Fruit fly (Drosophila melanogaster) whole organism: Measurements from ENCODE around the gene bond.

Experiments
- CG8478 ChIP-seq: fragments of >200 bp; optimal IDR thresholded peaks from 2 replicates; lab custom pipeline; 2018; ENCODE audit warnings: inconsistent platforms
- Dll ChIP-seq: fragments of >200 bp; optimal IDR thresholded peaks from 2 replicates; lab custom pipeline; 2017
- EcR ChIP-seq, 2 experiments: fragments of >200 bp; optimal IDR thresholded peaks; 2 replicates each; lab custom pipeline; 2017; ENCODE audit warnings: missing biosample characterization in 2 of 2, missing genetic modification characterization in 2 of 2, missing genetic modification reagents in 2 of 2
- pan ChIP-seq: fragments of >200 bp; optimal IDR thresholded peaks from 2 replicates; lab custom pipeline; 2017
- psq ChIP-seq: fragments of >200 bp; optimal IDR thresholded peaks from 2 replicates; lab custom pipeline; 2017
- usp ChIP-seq: fragments of >200 bp; optimal IDR thresholded peaks from 2 replicates; lab custom pipeline; 2017; ENCODE audit warnings: missing biosample characterization, missing genetic modification characterization, mixed read lengths

DNA sequence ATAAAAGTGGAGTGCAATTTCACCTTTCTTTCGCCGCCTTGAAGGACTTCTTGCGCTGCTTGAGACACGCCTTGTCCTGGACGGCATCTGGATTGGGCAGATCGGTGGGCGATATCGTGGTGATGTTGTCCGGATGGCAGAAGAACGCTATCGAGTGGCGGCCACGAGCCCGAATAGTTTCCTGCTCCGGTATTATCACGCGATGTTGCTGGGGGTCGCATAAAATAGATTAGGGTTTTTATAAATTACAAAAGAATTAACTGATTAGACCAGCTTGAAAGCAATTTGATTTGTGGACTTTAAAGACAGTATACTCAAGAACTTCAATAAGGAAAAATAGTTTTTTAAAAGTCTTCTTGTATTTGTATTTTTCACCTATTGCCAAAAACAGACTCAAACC, 30.0 kb upstream of the bond start:
- TF ChIP-seq CG8478 (no peak), usp (GFP tag; lab: Kevin White, UChicago) (no peak), psq (lab: Kevin White, UChicago) (no peak), Dll (lab: Kevin White, UChicago) (no peak), EcR (GFP tag; optimal IDR thresholded peaks at IDR 0.05; lab: Kevin White, UChicago) (no peak), pan (lab: Kevin White, UChicago) (no peak)
